Fruit fly (Drosophila melanogaster): ENCODE measurements around the gene CG13044.

- no peak for TF ChIP-seq Crg-1 (GFP tag; optimal IDR thresholded peaks at IDR 0.05)
- TF ChIP-seq kay (GFP tag; ENCODE audit: borderline replicate concordance), result no peak
- TF ChIP-seq CG1620 (GFP tag; optimal IDR thresholded peaks at IDR 0.05), result no peak
- TF ChIP-seq CG14711 (tag; optimal IDR thresholded peaks at IDR 0.05), result no peak
- no peak for TF ChIP-seq Hr96 (GFP tag; optimal IDR thresholded peaks at IDR 0.05)
- no peak for TF ChIP-seq cic (GFP tag; optimal IDR thresholded peaks at IDR 0.05)
- TF ChIP-seq CG7101 (tag; optimal IDR thresholded peaks at IDR 0.05), result no peak
- TF ChIP-seq CG11617 (GFP tag; optimal IDR thresholded peaks at IDR 0.05), result no peak
- TF ChIP-seq cnc (optimal IDR thresholded peaks at IDR 0.05), result no peak
- no peak for TF ChIP-seq CG5204 (GFP tag; optimal IDR thresholded peaks at IDR 0.05)
- TF ChIP-seq CG7045 (GFP tag; optimal IDR thresholded peaks at IDR 0.05), result no peak
Observed at dm6 chr3L:16328207-16328891, 25.4 kb upstream of the CG13044 start, which contains the start of gene CG13058.

Data from whole organism, adult.